Fruit fly (Drosophila melanogaster): ENCODE data around the gene CG15167.
A peak's percentile ranks its signal among the peaks of the same experiment; 100 is the strongest.

The CG15167 gene

DNA sequence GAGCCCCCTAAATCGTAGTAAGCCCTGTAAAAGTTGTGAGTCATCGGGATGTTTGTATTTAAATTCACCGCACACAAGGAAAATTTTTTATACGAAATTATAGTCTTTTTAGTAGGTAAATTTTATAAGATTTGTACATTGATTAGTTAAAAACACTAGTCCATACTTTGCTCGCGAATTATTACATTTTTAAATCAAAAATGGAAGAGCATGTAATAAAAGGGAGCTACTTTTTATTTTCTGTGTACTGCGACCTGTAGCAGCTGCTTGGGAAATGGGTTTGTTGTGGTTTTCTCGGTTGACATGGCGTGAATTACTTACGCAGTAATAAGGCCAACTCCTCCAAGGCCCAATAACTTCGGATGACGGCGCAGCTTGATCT is 45.4 kb upstream of the CG15167 start (continued):
- TF ChIP-seq bsh (GFP tag; optimal IDR thresholded peaks at IDR 0.05) (peak in 1 of 2 experiments; percentile 68), Ets65A (GFP tag) (peak; percentile 88), CG4617 (GFP tag; optimal IDR thresholded peaks at IDR 0.05; ENCODE audit: borderline replicate concordance) (no peak), Mad (GFP tag; optimal IDR thresholded peaks at IDR 0.05) (peak; percentile 11), CG7271 (tag; optimal IDR thresholded peaks at IDR 0.05) (no peak), pum (GFP tag; optimal IDR thresholded peaks at IDR 0.05) (peak; percentile 21), HLH3B (GFP tag; IDR thresholded peaks at IDR 0.05) (0 out of 2 replicates have a peak, but pooled peaks have one; percentile 19), CG15514 (GFP tag; optimal IDR thresholded peaks at IDR 0.05) (no peak), CG10209 (GFP tag; optimal IDR thresholded peaks at IDR 0.05) (peak; percentile 4), YL-1 (GFP tag; optimal IDR thresholded peaks at IDR 0.05) (no peak), sens (GFP tag) (peak; percentile 89), tgo (GFP tag; IDR thresholded peaks at IDR 0.05) (peak; percentile 53; the same call in 2 of the 3 replicates), gem (tag; optimal IDR thresholded peaks at IDR 0.05) (peak; percentile 76)

DNA sequence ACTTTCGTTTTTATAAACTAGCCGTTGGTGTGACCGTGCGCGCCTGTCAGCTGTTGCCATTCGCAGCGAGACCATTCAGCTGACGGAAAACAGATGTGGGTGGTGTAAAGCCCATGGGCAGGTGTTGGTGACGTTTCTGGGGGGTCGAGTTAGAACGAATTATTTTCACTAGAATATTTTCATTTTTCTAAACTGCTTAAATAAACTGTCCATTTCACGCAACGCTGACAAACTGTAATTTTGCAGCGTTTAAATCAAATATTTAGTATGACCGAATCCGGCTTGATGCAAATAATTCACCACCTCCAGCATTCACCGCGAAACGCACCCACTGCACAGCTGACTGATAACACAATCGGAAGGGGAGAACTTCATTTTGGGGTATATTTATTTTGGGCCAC is 44.8 kb upstream of the CG15167 start, which contains the start of the genes CG10383 and CG10338:
Gene CG10383 (minus strand): TSS at position 199 of the 401 bp plus-strand sequence.
Gene CG10338 (plus strand): TSS at position 261 of the 401 bp plus-strand sequence.
- TF ChIP-seq Tbp (GFP tag; optimal IDR thresholded peaks at IDR 0.05) (no peak), sna (GFP tag; IDR thresholded peaks at IDR 0.05; ENCODE audit: partially characterized antibody) (no peak), oc (tag; optimal IDR thresholded peaks at IDR 0.05) (peak; percentile 79), toy (GFP tag; IDR thresholded peaks at IDR 0.05) (peak; percentile 76), Adf1 (GFP tag; IDR thresholded peaks at IDR 0.05) (peak; percentile 56), CG15269 (tag; optimal IDR thresholded peaks at IDR 0.05) (peak; percentile 76), CG11247 (GFP tag; IDR thresholded peaks at IDR 0.05) (peak; percentile 90), Ssrp (tag; optimal IDR thresholded peaks at IDR 0.05) (peak; percentile 72), sr (GFP tag; IDR thresholded peaks at IDR 0.05) (peak; percentile 92), Xrp1 (GFP tag; IDR thresholded peaks at IDR 0.05) (peak; percentile 87), BtbVII (GFP tag; optimal IDR thresholded peaks at IDR 0.05) (peak; percentile 65), CG17359 (tag; optimal IDR thresholded peaks at IDR 0.05) (peak; percentile 84), tap (tag; optimal IDR thresholded peaks at IDR 0.05) (peak; percentile 31), Hr39 (optimal IDR thresholded peaks at IDR 0.05) (no peak), CG3065 (GFP tag; optimal IDR thresholded peaks at IDR 0.05) (peak; percentile 70), D (optimal IDR thresholded peaks at IDR 0.05) (peak; percentile 51), D (GFP tag; optimal IDR thresholded peaks at IDR 0.05) (peak; percentile 44), Vsx1 (GFP tag; optimal IDR thresholded peaks at IDR 0.05) (peak; percentile 60), mld (GFP tag; IDR thresholded peaks at IDR 0.05; ENCODE audit: partially characterized antibody) (no peak), tx (GFP tag; optimal IDR thresholded peaks at IDR 0.05) (peak; percentile 86), CG6765 (GFP tag; optimal IDR thresholded peaks at IDR 0.05) (peak; percentile 27), CG31388 (GFP tag; optimal IDR thresholded peaks at IDR 0.05) (peak; percentile 46), CG7839 (tag; optimal IDR thresholded peaks at IDR 0.05) (peak; percentile 80), CG33213 (GFP tag; optimal IDR thresholded peaks at IDR 0.05) (peak; percentile 86), CG14860 (GFP tag; IDR thresholded peaks at IDR 0.05; ENCODE audit: partially characterized antibody) (no peak), nerfin-1 (tag; optimal IDR thresholded peaks at IDR 0.05) (peak; percentile 57), Atf-2 (GFP tag; optimal IDR thresholded peaks at IDR 0.05) (peak; percentile 91), vnd (GFP tag; IDR thresholded peaks at IDR 0.05; ENCODE audit: partially characterized antibody) (no peak), Poxn (GFP tag; IDR thresholded peaks at IDR 0.05) (peak; percentile 12; the same call in 1 of the 2 replicates), CG30403 (GFP tag; optimal IDR thresholded peaks at IDR 0.05) (peak; percentile 87), Camta (GFP tag; optimal IDR thresholded peaks at IDR 0.05) (peak; percentile 81), MBD-R2 (GFP tag; IDR thresholded peaks at IDR 0.05) (peak; percentile 97), CG12236 (GFP tag; optimal IDR thresholded peaks at IDR 0.05) (peak; percentile 79), nerfin-2 (GFP tag; IDR thresholded peaks at IDR 0.05; ENCODE audit: partially characterized antibody) (no peak), CG10431 (GFP tag; optimal IDR thresholded peaks at IDR 0.05) (no peak), CG15514 (GFP tag; optimal IDR thresholded peaks at IDR 0.05) (peak; percentile 84), CG9215 (GFP tag; IDR thresholded peaks at IDR 0.05) (peak; percentile 86), ranshi (GFP tag; IDR thresholded peaks at IDR 0.05) (peak; percentile 90), fru (optimal IDR thresholded peaks at IDR 0.05) (no peak)
